Fruit fly (Drosophila melanogaster) whole organism, embryonic: Measurements from ENCODE around the gene DppIII.

Source experiments
- CG11504 ChIP-seq: fragments of 200-800 bp; sonication (Bioruptor generic); optimal IDR thresholded peaks from 3 replicates; lab custom pipeline; 2019; ENCODE audit warnings: missing biosample characterization, mild to moderate bottlenecking, missing genetic modification characterization, moderate library complexity
- CG12659 ChIP-seq: fragments of 200-800 bp; sonication (Bioruptor generic); optimal IDR thresholded peaks from 3 replicates; lab custom pipeline; 2017; ENCODE audit warnings: mild to moderate bottlenecking, missing biosample characterization, missing genetic modification reagents, missing genetic modification characterization
- CG12744 ChIP-seq: fragments of 200-800 bp; sonication (Bioruptor generic); optimal IDR thresholded peaks from 2 replicates; lab custom pipeline; 2016; ENCODE audit warnings: missing biosample characterization, missing genetic modification characterization
- CG12942 ChIP-seq: fragments of 200-800 bp; sonication (Bioruptor generic); optimal IDR thresholded peaks from 3 replicates; lab custom pipeline; 2016; ENCODE audit warnings: missing biosample characterization, missing genetic modification characterization
- CG14710 ChIP-seq: fragments of 200-800 bp; sonication (Bioruptor generic); optimal IDR thresholded peaks from 3 replicates; lab custom pipeline; 2019; ENCODE audit warnings: missing biosample characterization, mild to moderate bottlenecking, missing genetic modification characterization, moderate library complexity
- CG2678 ChIP-seq: fragments of 200-800 bp; sonication (Bioruptor generic); optimal IDR thresholded peaks from 3 replicates; lab custom pipeline; 2019; ENCODE audit warnings: missing biosample characterization, mild to moderate bottlenecking, missing genetic modification characterization, moderate library complexity
- CG34224 ChIP-seq: fragments of 200-800 bp; sonication (Bioruptor generic); IDR thresholded peaks from 3 replicates; pipeline ENCODE4 v1.3.6; 2022; ENCODE audit warnings: missing biosample characterization, missing genetic modification characterization; ENCODE audit not compliant: partially characterized antibody
- CG34422 ChIP-seq: fragments of 200-800 bp; sonication (Bioruptor generic); IDR thresholded peaks from 3 replicates; pipeline ENCODE4 v1.3.6; 2022; ENCODE audit warnings: missing biosample characterization, missing genetic modification characterization
- CG3995 ChIP-seq: fragments of 200-800 bp; sonication (Bioruptor generic); optimal IDR thresholded peaks from 3 replicates; lab custom pipeline; 2016; ENCODE audit warnings: missing biosample characterization, missing genetic modification characterization
- CG42726 ChIP-seq: fragments of 200-800 bp; sonication (Bioruptor generic); IDR thresholded peaks from 2 replicates; pipeline ENCODE4 v1.3.6; 2022; ENCODE audit warnings: missing biosample characterization, missing genetic modification characterization; ENCODE audit not compliant: partially characterized antibody
- CG6791 ChIP-seq: fragments of 200-800 bp; sonication (Bioruptor generic); IDR thresholded peaks from 3 replicates; pipeline ENCODE4 v1.3.6; 2022; ENCODE audit warnings: missing biosample characterization, missing genetic modification characterization; ENCODE audit not compliant: partially characterized antibody
- CG7271 ChIP-seq: fragments of 200-800 bp; sonication (Bioruptor generic); optimal IDR thresholded peaks from 2 replicates; lab custom pipeline; 2018; ENCODE audit warnings: missing biosample characterization, mild to moderate bottlenecking, missing genetic modification characterization, moderate library complexity
- CTCF ChIP-seq: fragments of 200-800 bp; sonication (Bioruptor generic); optimal IDR thresholded peaks from 2 replicates; lab custom pipeline; 2017; ENCODE audit warnings: missing biosample characterization, mild to moderate bottlenecking, missing genetic modification characterization, moderate library complexity
- Dp ChIP-seq: fragments of 200-800 bp; sonication (Bioruptor generic); optimal IDR thresholded peaks from 2 replicates; lab custom pipeline; 2018; ENCODE audit warnings: missing biosample characterization, mild to moderate bottlenecking, missing genetic modification characterization, moderate library complexity
- E2f2 ChIP-seq: fragments of 200-800 bp; sonication (Bioruptor generic); IDR thresholded peaks from 2 replicates; pipeline ENCODE4 v1.3.6; 2022; ENCODE audit warnings: missing biosample characterization, missing genetic modification characterization
- Elba2 ChIP-seq: fragments of 200-800 bp; sonication (Bioruptor generic); optimal IDR thresholded peaks from 3 replicates; lab custom pipeline; 2016; ENCODE audit warnings: missing biosample characterization, missing genetic modification characterization
- GATAe ChIP-seq: fragments of 200-800 bp; sonication (Bioruptor generic); conservative IDR thresholded peaks from 2 replicates; pipeline ENCODE4 v1.3.6; 2022; ENCODE audit warnings: missing biosample characterization, missing genetic modification characterization
- H15 ChIP-seq: fragments of 200-800 bp; sonication (Bioruptor generic); IDR thresholded peaks from 3 replicates; pipeline ENCODE4 v1.3.6; 2022; ENCODE audit warnings: missing biosample characterization, missing genetic modification characterization
- Hmr ChIP-seq: fragments of 200-800 bp; sonication (Bioruptor generic); optimal IDR thresholded peaks from 3 replicates; lab custom pipeline; 2017; ENCODE audit warnings: mild to moderate bottlenecking, missing biosample characterization, missing genetic modification reagents, missing genetic modification characterization
- Lhr ChIP-seq: fragments of 200-800 bp; sonication (Bioruptor generic); optimal IDR thresholded peaks from 3 replicates; lab custom pipeline; 2017; ENCODE audit warnings: mild to moderate bottlenecking, missing biosample characterization, missing genetic modification reagents, missing genetic modification characterization
- MESR4 ChIP-seq: fragments of 200-800 bp; sonication (Bioruptor generic); optimal IDR thresholded peaks from 2 replicates; lab custom pipeline; 2018; ENCODE audit warnings: missing biosample characterization, mild to moderate bottlenecking, missing genetic modification characterization, moderate library complexity
- Mad ChIP-seq: fragments of 200-800 bp; sonication (Bioruptor generic); optimal IDR thresholded peaks from 2 replicates; lab custom pipeline; 2016; ENCODE audit warnings: missing biosample characterization, missing genetic modification characterization
- Med ChIP-seq: fragments of 200-800 bp; sonication (Bioruptor generic); peaks from one replicate; lab custom pipeline; 2016; ENCODE audit warnings: missing biosample characterization, missing genetic modification characterization, mild to moderate bottlenecking, inconsistent platforms, moderate library complexity
- Nf-YC ChIP-seq: fragments of 200-800 bp; optimal IDR thresholded peaks from 3 replicates; lab custom pipeline; 2019; ENCODE audit warnings: missing biosample characterization, mild to moderate bottlenecking, missing genetic modification characterization, moderate library complexity
- Oaz ChIP-seq: fragments of 200-800 bp; sonication (Bioruptor generic); IDR thresholded peaks from 2 replicates; pipeline ENCODE4 v1.3.6; 2022; ENCODE audit warnings: missing biosample characterization, missing genetic modification characterization
- Pdp1 ChIP-seq, 2 experiments: fragments of 200-800 bp; sonication (Bioruptor generic); optimal IDR thresholded peaks; 3 replicates each; lab custom pipeline; 2016; ENCODE audit warnings: missing biosample characterization in 2 of 2, missing genetic modification characterization in 2 of 2, mild to moderate bottlenecking in 1 of 2, moderate library complexity in 1 of 2
- Sin3A ChIP-seq: fragments of >200 bp; optimal IDR thresholded peaks from 2 replicates; lab custom pipeline; 2018
- Sox100B ChIP-seq: fragments of 200-800 bp; sonication (Bioruptor generic); optimal IDR thresholded peaks from 3 replicates; lab custom pipeline; 2018; ENCODE audit warnings: missing biosample characterization, mild to moderate bottlenecking, missing genetic modification characterization
- Stat92E ChIP-seq, 3 experiments: fragments of >200 bp in 2 of 3; fragments of 200-800 bp in 1 of 3; sonication (Bioruptor generic) in 1 of 3; optimal IDR thresholded peaks; 2 replicates each; lab custom pipeline; 2017 to 2019; ENCODE audit warnings: missing biosample characterization in 3 of 3, missing genetic modification characterization in 3 of 3, mild to moderate bottlenecking in 1 of 3, moderate library complexity in 1 of 3
- Xbp1 ChIP-seq: fragments of 200-800 bp; sonication (Bioruptor generic); optimal IDR thresholded peaks from 3 replicates; lab custom pipeline; 2016; ENCODE audit warnings: missing biosample characterization, mild to moderate bottlenecking, missing genetic modification characterization
- ab ChIP-seq: fragments of 200-800 bp; sonication (Bioruptor generic); optimal IDR thresholded peaks from 2 replicates; lab custom pipeline; 2016; ENCODE audit warnings: missing biosample characterization, missing genetic modification characterization
- amos ChIP-seq: fragments of 200-800 bp; sonication (Bioruptor generic); IDR thresholded peaks from 2 replicates; pipeline ENCODE4 v1.3.6; 2022; ENCODE audit warnings: missing biosample characterization, missing genetic modification characterization; ENCODE audit not compliant: partially characterized antibody
- crol ChIP-seq: fragments of 200-800 bp; sonication (Bioruptor generic); IDR thresholded peaks from 2 replicates; pipeline ENCODE4 v1.3.6; 2022; ENCODE audit warnings: missing biosample characterization, missing genetic modification characterization
- dan ChIP-seq: fragments of 200-800 bp; sonication (Bioruptor generic); IDR thresholded peaks from 2 replicates; pipeline ENCODE4 v1.3.6; 2022; ENCODE audit warnings: missing biosample characterization, missing genetic modification characterization
- eve ChIP-seq, 2 experiments: fragments of >200 bp; optimal IDR thresholded peaks; 2 replicates each; lab custom pipeline; 2017; ENCODE audit warnings: missing biosample characterization in 2 of 2, missing genetic modification characterization in 2 of 2
- gro ChIP-seq: fragments of 200-800 bp; sonication (Bioruptor generic); optimal IDR thresholded peaks from 2 replicates; lab custom pipeline; 2016; ENCODE audit warnings: missing biosample characterization, missing genetic modification characterization
- hb ChIP-seq: fragments of 200-800 bp; sonication (Bioruptor generic); IDR thresholded peaks from 3 replicates; pipeline ENCODE4 v1.3.6; 2022; ENCODE audit warnings: missing biosample characterization, missing genetic modification characterization; ENCODE audit not compliant: partially characterized antibody
- insv ChIP-seq, 2 experiments: fragments of 200-800 bp; sonication (Bioruptor generic); optimal IDR thresholded peaks; 3 replicates each; lab custom pipeline; 2016 to 2018; ENCODE audit warnings: missing biosample characterization in 2 of 2, missing genetic modification characterization in 2 of 2
- otp ChIP-seq: fragments of 200-800 bp; sonication (Bioruptor generic); IDR thresholded peaks from 3 replicates; pipeline ENCODE4, ENCODE4 v1.3.6; 2022; ENCODE audit warnings: missing biosample characterization, missing genetic modification characterization
- pita ChIP-seq: fragments of 200-800 bp; sonication (Bioruptor generic); optimal IDR thresholded peaks from 2 replicates; lab custom pipeline; 2017; ENCODE audit warnings: missing biosample characterization, mild to moderate bottlenecking, missing genetic modification characterization
- pzg ChIP-seq: fragments of 200-800 bp; sonication (Bioruptor generic); optimal IDR thresholded peaks from 3 replicates; lab custom pipeline; 2018; ENCODE audit warnings: missing biosample characterization, mild to moderate bottlenecking, missing genetic modification characterization, moderate library complexity
- rib ChIP-seq: fragments of 200-800 bp; sonication (Bioruptor generic); IDR thresholded peaks from 2 replicates; pipeline ENCODE4 v1.3.6; 2022; ENCODE audit warnings: missing biosample characterization, missing genetic modification characterization
- sd ChIP-seq: fragments of 200-800 bp; sonication (Bioruptor generic); optimal IDR thresholded peaks from 3 replicates; lab custom pipeline; 2018; ENCODE audit warnings: missing biosample characterization, mild to moderate bottlenecking, missing genetic modification characterization, moderate library complexity
- sens ChIP-seq: fragments of 200-800 bp; sonication (Bioruptor generic); peaks from one replicate; lab custom pipeline; 2016; ENCODE audit warnings: missing biosample characterization, missing genetic modification characterization
- slbo ChIP-seq: fragments of 200-800 bp; sonication (Bioruptor generic); IDR thresholded peaks from 2 replicates; pipeline ENCODE4 v1.3.6; 2022; ENCODE audit warnings: missing biosample characterization, missing genetic modification characterization
- slp2 ChIP-seq: fragments of 200-800 bp; sonication (Bioruptor generic); optimal IDR thresholded peaks from 2 replicates; lab custom pipeline; 2016; ENCODE audit warnings: missing biosample characterization, missing genetic modification characterization
- stwl ChIP-seq: fragments of 200-800 bp; sonication (Bioruptor generic); optimal IDR thresholded peaks from 3 replicates; lab custom pipeline; 2018; ENCODE audit warnings: missing biosample characterization, mild to moderate bottlenecking, missing genetic modification characterization, moderate library complexity
- zen2 ChIP-seq: fragments of 200-800 bp; sonication (Bioruptor generic); IDR thresholded peaks from 3 replicates; pipeline ENCODE4 v1.3.6; 2022; ENCODE audit warnings: missing biosample characterization, missing genetic modification characterization; ENCODE audit not compliant: partially characterized antibody

The DppIII gene

DNA sequence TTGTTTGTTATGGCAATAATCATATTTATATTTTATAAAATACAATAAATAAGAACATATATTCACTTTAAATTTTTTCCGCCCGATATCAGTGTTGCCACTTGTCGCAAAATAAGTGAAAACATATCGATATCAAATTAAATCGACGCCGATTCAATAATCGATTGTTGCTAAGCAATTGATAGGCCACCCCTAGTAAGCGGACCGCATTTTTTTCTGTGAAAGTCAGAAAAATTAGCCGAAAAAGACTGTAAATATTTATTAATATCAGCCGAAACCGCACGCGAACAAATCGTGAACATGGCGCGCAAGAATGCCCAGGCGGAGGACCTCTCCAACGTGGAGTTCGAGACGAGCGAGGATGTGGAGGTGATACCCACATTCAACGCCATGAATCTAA lies 31.2 kb upstream of the DppIII start, which contains the start of gene CG7483 (continued):
- TF ChIP-seq crol (GFP tag; lab: Robert Waterston, UW) (no peak), CG7271 (tag; lab: Kevin White, UChicago) (peak; percentile 3), pzg (peak; percentile 76), Dp (GFP tag; lab: Kevin White, UChicago) (peak; percentile 96), Stat92E (GFP tag; optimal IDR thresholded peaks at IDR 0.05; lab: Kevin White, UChicago) (peak in 1 of 3 experiments; percentile 43), amos (GFP tag; lab: Robert Waterston, UW) (peak; percentile 86), sens (GFP tag; lab: Kevin White, UChicago) (peak; percentile 60), CG34422 (GFP tag; lab: Robert Waterston, UW) (peak; percentile 52; the same call in 1 of the 3 replicates), CG42726 (GFP tag; lab: Robert Waterston, UW) (0 out of 2 replicates have a peak, but pooled peaks have one; percentile 39), dan (no peak), Sox100B (GFP tag; lab: Kevin White, UChicago) (no peak), CG11504 (peak; percentile 86), ab (no peak), Oaz (GFP tag; lab: Robert Waterston, UW) (no peak), Sin3A (peak; percentile 34), hb (peak; percentile 61; the same call in 1 of the 3 replicates), slp2 (GFP tag; lab: Kevin White, UChicago) (no peak), CG6791 (peak; percentile 90), sd (peak; percentile 56), CG3995 (GFP tag; lab: Kevin White, UChicago) (peak; percentile 15), zen2 (GFP tag; lab: Robert Waterston, UW) (peak; percentile 75; the same call in 2 of the 3 replicates), insv (GFP tag; optimal IDR thresholded peaks at IDR 0.05; lab: Kevin White, UChicago) (peak in 1 of 2 experiments; percentile 30), rib (GFP tag; lab: Robert Waterston, UW) (no peak), E2f2 (GFP tag; lab: Robert Waterston, UW) (peak; percentile 98), stwl (peak; percentile 30)

dm6 chr3R:8316344-8317105 lies 27.7 kb upstream of the DppIII start, which contains the start of gene Coq2:
Gene Coq2 (minus strand): TSS chr3R:8316543.
- TF ChIP-seq MESR4 (GFP tag; lab: Kevin White, UChicago): peak; percentile 52
- TF ChIP-seq Med: peak; percentile 79
- no peak for TF ChIP-seq CG12942
- TF ChIP-seq CTCF (GFP tag; lab: Kevin White, UChicago): peak; percentile 53
- TF ChIP-seq gro: no peak
- no peak for TF ChIP-seq CG12744 (GFP tag; lab: Kevin White, UChicago)
- TF ChIP-seq insv (GFP tag; optimal IDR thresholded peaks at IDR 0.05; lab: Kevin White, UChicago): peak in 1 of 2 experiments; percentile 93
- peak; percentile 29 for TF ChIP-seq CG14710 (tag; lab: Kevin White, UChicago)
- no peak for TF ChIP-seq Hmr (GFP tag; lab: Kevin White, UChicago)
- TF ChIP-seq pita: peak; percentile 15
- TF ChIP-seq otp (GFP tag; lab: Robert Waterston, UW): no peak
- peak; percentile 24; the same call in 1 of the 2 replicates for TF ChIP-seq GATAe (GFP tag; lab: Robert Waterston, UW)
- TF ChIP-seq Pdp1 (GFP tag; optimal IDR thresholded peaks at IDR 0.05; lab: Kevin White, UChicago): peak in 1 of 2 experiments; percentile 18
- TF ChIP-seq H15 (GFP tag; lab: Robert Waterston, UW): no peak
- peak; percentile 88 for TF ChIP-seq Lhr (GFP tag; lab: Kevin White, UChicago)
- TF ChIP-seq CG12659 (GFP tag; lab: Kevin White, UChicago): peak; percentile 25
- TF ChIP-seq Xbp1: peak; percentile 2
- TF ChIP-seq CG2678 (tag; lab: Kevin White, UChicago): no peak
- TF ChIP-seq Sin3A: peak; percentile 8
- peak; percentile 25; the same call in 1 of the 2 replicates for TF ChIP-seq slbo (GFP tag; lab: Robert Waterston, UW)
- peak; percentile 96 for TF ChIP-seq E2f2 (GFP tag; lab: Robert Waterston, UW)
- no peak for TF ChIP-seq Mad
- no peak for TF ChIP-seq eve (GFP tag; optimal IDR thresholded peaks at IDR 0.05; lab: Kevin White, UChicago)
- TF ChIP-seq Nf-YC: peak; percentile 59
- no peak for TF ChIP-seq Elba2 (GFP tag; lab: Kevin White, UChicago)
- TF ChIP-seq CG34224 (GFP tag; lab: Robert Waterston, UW): 0 out of 3 replicates have a peak, but pooled peaks have one; percentile 8
- TF ChIP-seq sd: peak; percentile 92
